Worm (Caenorhabditis elegans) whole organism, L1 larva: ENCODE measurements around the gene ptc-3.

Source experiments
- aly-2 ChIP-seq: fragments of 150-350 bp; optimal IDR thresholded peaks from 2 replicates; lab custom pipeline; 2014; ENCODE audit warnings: missing biosample characterization, missing genetic modification characterization
- ama-1 ChIP-seq: fragments of 150-350 bp; optimal IDR thresholded peaks from 2 replicates; lab custom pipeline; 2014
- dsc-1 ChIP-seq: sonication (generic microtip); optimal IDR thresholded peaks from 2 replicates; lab custom pipeline; 2016; ENCODE audit warnings: mild to moderate bottlenecking, missing genetic modification characterization, missing compliant biosample characterization
- efl-3 ChIP-seq: fragments of 200-800 bp; sonication (Bioruptor generic); optimal IDR thresholded peaks from 2 replicates; lab custom pipeline; 2018; ENCODE audit warnings: mild to moderate bottlenecking, missing genetic modification characterization, missing compliant biosample characterization
- elt-2 ChIP-seq: sonication (generic microtip); optimal IDR thresholded peaks from 2 replicates; lab custom pipeline; 2016; ENCODE audit warnings: missing genetic modification characterization, mild to moderate bottlenecking, inconsistent platforms, missing compliant biosample characterization, missing genetic modification reagents
- elt-3 ChIP-seq, 6 experiments: fragments of 150-350 bp in 1 of 6; sonication (generic microtip); optimal IDR thresholded peaks; 2 replicates each; lab custom pipeline; 2017 to 2018; ENCODE audit warnings: missing biosample characterization in 6 of 6, missing genetic modification characterization in 6 of 6, inconsistent platforms in 1 of 6
- fkh-8 ChIP-seq: sonication (generic microtip); optimal IDR thresholded peaks from 2 replicates; lab custom pipeline; 2016; ENCODE audit warnings: mild to moderate bottlenecking, missing genetic modification characterization, missing compliant biosample characterization
- fos-1 ChIP-seq: fragments of 150-350 bp; optimal IDR thresholded peaks from 2 replicates; lab custom pipeline; 2014; ENCODE audit warnings: missing biosample characterization, missing genetic modification characterization
- jun-1 ChIP-seq: fragments of 150-350 bp; optimal IDR thresholded peaks from 2 replicates; lab custom pipeline; 2014; ENCODE audit warnings: missing biosample characterization, missing genetic modification reagents, missing genetic modification characterization
- mep-1 ChIP-seq: fragments of 150-350 bp; optimal IDR thresholded peaks from 2 replicates; lab custom pipeline; 2014; ENCODE audit warnings: missing biosample characterization, missing genetic modification characterization
- nhr-28 ChIP-seq: fragments of 150-350 bp; optimal IDR thresholded peaks from 2 replicates; lab custom pipeline; 2014; ENCODE audit warnings: missing biosample characterization, missing genetic modification characterization
- nhr-77 ChIP-seq: fragments of 150-350 bp; optimal IDR thresholded peaks from 2 replicates; lab custom pipeline; 2014; ENCODE audit warnings: missing biosample characterization, missing genetic modification characterization
- nhr-90 ChIP-seq: sonication (generic microtip); optimal IDR thresholded peaks from 2 replicates; lab custom pipeline; 2016; ENCODE audit warnings: mild to moderate bottlenecking, missing genetic modification characterization, missing compliant biosample characterization; ENCODE audit not compliant: poor library complexity

DNA sequence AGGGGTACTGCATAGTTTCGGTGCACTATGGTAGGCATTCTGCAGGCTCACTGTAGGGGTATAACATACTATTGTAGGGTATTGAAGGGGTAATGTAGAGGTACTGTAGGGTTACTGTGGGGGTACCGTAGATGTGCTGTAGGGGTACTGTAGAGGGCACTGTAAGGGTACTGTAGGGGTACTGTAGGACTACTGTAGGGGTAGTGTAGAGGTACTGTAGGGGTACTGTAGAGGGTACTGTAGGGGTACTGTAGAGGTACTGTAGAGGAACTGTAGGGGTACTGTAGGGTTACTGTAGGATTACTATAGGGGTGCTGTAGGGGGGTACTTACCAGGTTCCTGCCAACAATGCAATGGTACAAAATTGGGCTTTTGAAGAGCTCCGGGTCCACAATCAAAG is 22.2 kb downstream of the ptc-3 start:
- no peak for TF ChIP-seq nhr-90
- no peak for TF ChIP-seq efl-3 (GFP tag; lab: Kevin White, UChicago)
- TF ChIP-seq fos-1 (tag; lab: Kevin White, UChicago): no peak
- TF ChIP-seq nhr-77 (tag; lab: Kevin White, UChicago): no peak
- TF ChIP-seq elt-2: no peak
- no peak for TF ChIP-seq fkh-8 (tag; lab: Kevin White, UChicago)
- no peak for TF ChIP-seq jun-1 (tag; lab: Kevin White, UChicago)
- TF ChIP-seq elt-3 (tag; optimal IDR thresholded peaks at IDR 0.05; lab: Kevin White, UChicago): no peak
- no peak for TF ChIP-seq dsc-1 (tag; lab: Kevin White, UChicago)
- no peak for TF ChIP-seq ama-1 (lab: Kevin White, UChicago)
- no peak for TF ChIP-seq aly-2 (tag; lab: Kevin White, UChicago)
- TF ChIP-seq nhr-28 (tag; lab: Kevin White, UChicago): no peak
- TF ChIP-seq mep-1 (tag; lab: Kevin White, UChicago): no peak
